Fruit fly (Drosophila melanogaster) whole organism, embryonic: ENCODE results near the gene Arpc1.

Experiments used
- B-H1 ChIP-seq: fragments of 200-800 bp; sonication (Bioruptor generic); IDR thresholded peaks from 3 replicates; pipeline ENCODE4 v1.3.6; 2022; ENCODE audit warnings: missing biosample characterization, missing genetic modification characterization
- CG10209 ChIP-seq: fragments of 200-800 bp; sonication (Bioruptor generic); optimal IDR thresholded peaks from 3 replicates; lab custom pipeline; 2017; ENCODE audit warnings: missing biosample characterization, mild to moderate bottlenecking, missing genetic modification characterization, missing genetic modification reagents
- CG10543 ChIP-seq: fragments of 200-800 bp; sonication (Bioruptor generic); optimal IDR thresholded peaks from 3 replicates; lab custom pipeline; 2017; ENCODE audit warnings: missing biosample characterization, mild to moderate bottlenecking, missing genetic modification characterization, moderate library complexity
- CG12236 ChIP-seq: fragments of 200-800 bp; sonication (Bioruptor generic); optimal IDR thresholded peaks from 2 replicates; lab custom pipeline; 2016; ENCODE audit warnings: missing biosample characterization, missing genetic modification characterization
- CG12299 ChIP-seq: fragments of 200-800 bp; sonication (Bioruptor generic); optimal IDR thresholded peaks from 2 replicates; lab custom pipeline; 2018; ENCODE audit warnings: missing biosample characterization, mild to moderate bottlenecking, missing genetic modification characterization
- CG14667 ChIP-seq: fragments of 200-800 bp; sonication (Bioruptor generic); IDR thresholded peaks from 2 replicates; pipeline ENCODE4 v1.3.6; 2022; ENCODE audit warnings: missing biosample characterization, missing genetic modification characterization
- CG15696 ChIP-seq: fragments of 200-800 bp; sonication (Bioruptor generic); optimal IDR thresholded peaks from 2 replicates; lab custom pipeline; 2019; ENCODE audit warnings: missing biosample characterization, mild to moderate bottlenecking, missing genetic modification characterization, moderate library complexity
- CG17612 ChIP-seq: fragments of 200-800 bp; sonication (Bioruptor generic); IDR thresholded peaks from 2 replicates; pipeline ENCODE4 v1.3.6; 2022; ENCODE audit warnings: missing biosample characterization, missing genetic modification characterization
- CG3065 ChIP-seq: fragments of 200-800 bp; sonication (Bioruptor generic); optimal IDR thresholded peaks from 2 replicates; lab custom pipeline; 2016; ENCODE audit warnings: missing biosample characterization, missing genetic modification characterization
- CG33557 ChIP-seq: fragments of 200-800 bp; sonication (Bioruptor generic); optimal IDR thresholded peaks from 2 replicates; lab custom pipeline; 2019; ENCODE audit warnings: missing biosample characterization, mild to moderate bottlenecking, missing genetic modification characterization, moderate library complexity
- CG34422 ChIP-seq: fragments of 200-800 bp; sonication (Bioruptor generic); IDR thresholded peaks from 3 replicates; pipeline ENCODE4 v1.3.6; 2022; ENCODE audit warnings: missing biosample characterization, missing genetic modification characterization
- CG3726 ChIP-seq: fragments of 200-800 bp; sonication (Bioruptor generic); IDR thresholded peaks from 3 replicates; pipeline ENCODE4, ENCODE4 v1.3.6; 2022; ENCODE audit warnings: missing biosample characterization, missing genetic modification characterization
- CG42726 ChIP-seq: fragments of 200-800 bp; sonication (Bioruptor generic); IDR thresholded peaks from 2 replicates; pipeline ENCODE4 v1.3.6; 2022; ENCODE audit warnings: missing biosample characterization, missing genetic modification characterization; ENCODE audit not compliant: partially characterized antibody
- CG4730 ChIP-seq: fragments of 200-800 bp; sonication (Bioruptor generic); IDR thresholded peaks from 2 replicates; pipeline ENCODE4 v1.3.6; 2022; ENCODE audit warnings: missing biosample characterization, missing genetic modification characterization
- CG5245 ChIP-seq: fragments of 200-800 bp; sonication (Bioruptor generic); optimal IDR thresholded peaks from 3 replicates; lab custom pipeline; 2016; ENCODE audit warnings: missing biosample characterization, missing genetic modification characterization
- CG8388 ChIP-seq: fragments of 200-800 bp; sonication (Bioruptor generic); optimal IDR thresholded peaks from 2 replicates; lab custom pipeline; 2019; ENCODE audit warnings: missing biosample characterization, mild to moderate bottlenecking, missing genetic modification characterization, moderate library complexity
- Chrac-16 ChIP-seq: fragments of 200-800 bp; sonication (Bioruptor generic); optimal IDR thresholded peaks from 3 replicates; lab custom pipeline; 2016; ENCODE audit warnings: missing biosample characterization, missing genetic modification characterization
- D ChIP-seq, 2 experiments: fragments of 200-800 bp in 1 of 2; fragments of >200 bp in 1 of 2; sonication (Bioruptor generic) in 1 of 2; optimal IDR thresholded peaks; 2 replicates in 1 of 2; 3 replicates in 1 of 2; lab custom pipeline; 2017; ENCODE audit warnings: mild to moderate bottlenecking in 1 of 2, missing biosample characterization in 1 of 2, missing genetic modification characterization in 1 of 2, missing genetic modification reagents in 1 of 2
- Dad ChIP-seq: fragments of 200-800 bp; sonication (Bioruptor generic); optimal IDR thresholded peaks from 3 replicates; lab custom pipeline; 2016; ENCODE audit warnings: missing biosample characterization, missing genetic modification characterization
- Doc2 ChIP-seq: fragments of 200-800 bp; sonication (Bioruptor generic); IDR thresholded peaks from 2 replicates; pipeline ENCODE4 v1.3.6; 2022; ENCODE audit warnings: missing biosample characterization, missing genetic modification characterization
- ERR ChIP-seq: fragments of 200-800 bp; sonication (Bioruptor generic); optimal IDR thresholded peaks from 2 replicates; lab custom pipeline; 2016; ENCODE audit warnings: missing biosample characterization, missing genetic modification characterization
- Ets65A ChIP-seq: fragments of 200-800 bp; sonication (Bioruptor generic); peaks from one replicate; lab custom pipeline; 2016; ENCODE audit warnings: missing biosample characterization, missing genetic modification characterization
- Mrtf ChIP-seq: fragments of 200-800 bp; sonication (Bioruptor generic); IDR thresholded peaks from 3 replicates; pipeline ENCODE4 v1.3.6; 2022; ENCODE audit warnings: missing biosample characterization, missing genetic modification characterization
- Sox102F ChIP-seq: fragments of 200-800 bp; sonication (Bioruptor generic); optimal IDR thresholded peaks from 2 replicates; lab custom pipeline; 2018; ENCODE audit warnings: missing biosample characterization, mild to moderate bottlenecking, missing genetic modification characterization, moderate library complexity
- bsh ChIP-seq, 2 experiments: fragments of 200-800 bp; sonication (Bioruptor generic); optimal IDR thresholded peaks; 2 replicates each; lab custom pipeline; 2017 to 2018; ENCODE audit warnings: mild to moderate bottlenecking in 2 of 2, missing biosample characterization in 2 of 2, missing genetic modification characterization in 2 of 2, moderate library complexity in 1 of 2
- cad ChIP-seq: fragments of >200 bp; optimal IDR thresholded peaks from 2 replicates; lab custom pipeline; 2017; ENCODE audit warnings: missing biosample characterization, missing genetic modification characterization
- dimm ChIP-seq: fragments of 200-800 bp; sonication (Bioruptor generic); IDR thresholded peaks from 2 replicates; pipeline ENCODE4 v1.3.6; 2022; ENCODE audit warnings: missing biosample characterization, missing genetic modification characterization
- exex ChIP-seq: fragments of 200-800 bp; sonication (Bioruptor generic); optimal IDR thresholded peaks from 4 replicates; lab custom pipeline; 2018; ENCODE audit warnings: missing biosample characterization, mild to moderate bottlenecking, missing genetic modification characterization, moderate library complexity
- fd3F ChIP-seq: fragments of 200-800 bp; sonication (Bioruptor generic); optimal IDR thresholded peaks from 2 replicates; lab custom pipeline; 2018; ENCODE audit warnings: missing biosample characterization, mild to moderate bottlenecking, missing genetic modification characterization, moderate library complexity
- lab ChIP-seq: fragments of 200-800 bp; sonication (Bioruptor generic); optimal IDR thresholded peaks from 3 replicates; lab custom pipeline; 2017; ENCODE audit warnings: missing biosample characterization, missing genetic modification characterization, mild to moderate bottlenecking, moderate library complexity, missing genetic modification reagents
- pb ChIP-seq: fragments of 200-800 bp; sonication (Bioruptor generic); optimal IDR thresholded peaks from 3 replicates; lab custom pipeline; 2016; ENCODE audit warnings: missing biosample characterization, missing genetic modification characterization
- pfk ChIP-seq: fragments of 200-800 bp; sonication (Bioruptor generic); optimal IDR thresholded peaks from 2 replicates; lab custom pipeline; 2018; ENCODE audit warnings: missing biosample characterization, mild to moderate bottlenecking, missing genetic modification characterization, moderate library complexity
- pum ChIP-seq: fragments of 200-800 bp; sonication (Bioruptor generic); optimal IDR thresholded peaks from 2 replicates; lab custom pipeline; 2016; ENCODE audit warnings: missing biosample characterization, missing genetic modification characterization
- scrt ChIP-seq: fragments of 200-800 bp; sonication (Bioruptor generic); optimal IDR thresholded peaks from 2 replicates; lab custom pipeline; 2018; ENCODE audit warnings: missing biosample characterization, mild to moderate bottlenecking, missing genetic modification characterization, moderate library complexity
- sob ChIP-seq: fragments of 200-800 bp; sonication (Bioruptor generic); IDR thresholded peaks from 2 replicates; pipeline ENCODE4 v1.3.6; 2022; ENCODE audit warnings: missing biosample characterization, missing genetic modification characterization
- tll ChIP-seq, 2 experiments: fragments of 200-800 bp in 1 of 2; fragments of >200 bp in 1 of 2; sonication (Bioruptor generic) in 1 of 2; optimal IDR thresholded peaks; 2 replicates each; lab custom pipeline; 2017 to 2019; ENCODE audit warnings: missing biosample characterization in 2 of 2, missing genetic modification characterization in 2 of 2, mild to moderate bottlenecking in 1 of 2, moderate library complexity in 1 of 2
- zen ChIP-seq: fragments of 200-800 bp; sonication (Bioruptor generic); optimal IDR thresholded peaks from 3 replicates; lab custom pipeline; 2018; ENCODE audit warnings: missing biosample characterization, mild to moderate bottlenecking, missing genetic modification characterization, moderate library complexity

Gene Arpc1

dm6 chr2L:13867653-13868052 lies 38.1 kb upstream of the Arpc1 start:
- TF ChIP-seq pb, result no peak
- no peak for TF ChIP-seq CG10543
- TF ChIP-seq pum (GFP tag; lab: Kevin White, UChicago), result no peak
- TF ChIP-seq CG14667, result no peak
- no peak for TF ChIP-seq fd3F
- TF ChIP-seq B-H1 (GFP tag; lab: Robert Waterston, UW), result no peak
- no peak for TF ChIP-seq scrt (GFP tag; lab: Kevin White, UChicago)
- no peak for TF ChIP-seq CG12299 (tag; lab: Kevin White, UChicago)
- TF ChIP-seq Chrac-16 (GFP tag; lab: Kevin White, UChicago), result no peak
- TF ChIP-seq Mrtf (GFP tag; lab: Robert Waterston, UW), result no peak
- no peak for TF ChIP-seq CG3065
- no peak for TF ChIP-seq CG17612
- no peak for TF ChIP-seq CG12236
- TF ChIP-seq lab (GFP tag; lab: Kevin White, UChicago), result no peak
- no peak for TF ChIP-seq CG8388 (GFP tag; lab: Kevin White, UChicago)
- TF ChIP-seq CG4730 (GFP tag; lab: Robert Waterston, UW), result no peak
- no peak for TF ChIP-seq Doc2 (GFP tag; lab: Robert Waterston, UW)
- TF ChIP-seq CG33557 (GFP tag; lab: Kevin White, UChicago), result no peak
- 0 out of 3 replicates have a peak, but pooled peaks have one; percentile 20 for TF ChIP-seq CG3726 (GFP tag; lab: Robert Waterston, UW)
- peak in 1 of 2 experiments; percentile 50 for TF ChIP-seq tll (GFP tag; optimal IDR thresholded peaks at IDR 0.05; lab: Kevin White, UChicago)
- TF ChIP-seq zen (tag; lab: Kevin White, UChicago), result peak; percentile 61
- TF ChIP-seq CG42726 (GFP tag; lab: Robert Waterston, UW), result no peak
- TF ChIP-seq CG10209, result no peak
- no peak for TF ChIP-seq dimm
- TF ChIP-seq Ets65A (GFP tag; lab: Kevin White, UChicago), result no peak

DNA sequence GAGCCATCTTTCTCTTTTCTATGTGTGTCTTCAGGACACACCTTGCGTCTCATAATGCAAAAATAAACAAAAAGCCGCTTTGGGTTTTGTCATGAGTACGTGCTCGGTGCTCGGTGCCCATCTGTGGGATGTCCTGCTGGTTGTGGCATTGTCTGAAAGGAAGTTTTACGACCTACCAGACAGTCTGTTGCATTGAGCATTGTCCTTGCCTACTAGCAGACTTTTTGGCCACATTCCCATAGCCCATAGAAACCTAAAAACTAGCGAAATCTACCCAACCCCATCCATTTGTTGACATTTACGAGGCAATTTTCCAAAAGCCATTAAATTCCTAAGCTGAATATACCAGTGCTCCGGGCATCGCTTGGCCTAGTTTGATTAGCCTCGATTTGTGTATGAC lies 21.6 kb upstream of the Arpc1 start:
- TF ChIP-seq D (optimal IDR thresholded peaks at IDR 0.05; lab: Kevin White, UChicago) (peak; percentile 87), D (GFP tag; optimal IDR thresholded peaks at IDR 0.05; lab: Kevin White, UChicago) (no peak), ERR (GFP tag; lab: Kevin White, UChicago) (no peak), CG34422 (no peak), zen (tag; lab: Kevin White, UChicago) (peak; percentile 66), Sox102F (GFP tag; lab: Kevin White, UChicago) (no peak), bsh (GFP tag; optimal IDR thresholded peaks at IDR 0.05; lab: Kevin White, UChicago) (no peak), cad (GFP tag; lab: Kevin White, UChicago) (peak; percentile 81), CG15696 (tag; lab: Kevin White, UChicago) (no peak), Dad (no peak)

- TF ChIP-seq CG3726 (GFP tag; lab: Robert Waterston, UW), result no peak
- peak; percentile 93 for TF ChIP-seq exex (tag; lab: Kevin White, UChicago)
Measured at dm6 chr2L:13849125-13849524, 19.6 kb upstream of the Arpc1 start, which contains the start of gene CG7968. Gene CG7968 (plus strand): TSS chr2L:13849400.

- peak; percentile 63 for TF ChIP-seq Ets65A (GFP tag; lab: Kevin White, UChicago)
- TF ChIP-seq sob (GFP tag; lab: Robert Waterston, UW), result 0 out of 2 replicates have a peak, but pooled peaks have one; percentile 12
- TF ChIP-seq pfk (GFP tag; lab: Kevin White, UChicago), result no peak
- peak; percentile 29 for TF ChIP-seq exex (tag; lab: Kevin White, UChicago)
- no peak for TF ChIP-seq CG5245 (GFP tag; lab: Kevin White, UChicago)
Measured at dm6 chr2L:13847625-13848024, 18.1 kb upstream of the Arpc1 start, which contains the start of gene CG7953. Gene CG7953 (plus strand): TSS chr2L:13847925.
